Worm (Caenorhabditis elegans) whole organism, mixed stage, embryonic: ENCODE measurements around the gene C56E6.4.

Experiments
- elt-1 ChIP-seq: sonication (generic microtip); optimal IDR thresholded peaks from 2 replicates; lab custom pipeline; 2017; ENCODE audit warnings: missing genetic modification characterization, mild to moderate bottlenecking, missing compliant biosample characterization, antibody characterized with exemption, moderate library complexity, borderline replicate concordance; ENCODE audit not compliant: insufficient read depth
- lsy-2 ChIP-seq: fragments of 150-350 bp; optimal IDR thresholded peaks from 2 replicates; lab custom pipeline; 2014; ENCODE audit warnings: missing biosample characterization, missing genetic modification characterization
- nhr-76 ChIP-seq: sonication (generic microtip); optimal IDR thresholded peaks from 2 replicates; lab custom pipeline; 2017; ENCODE audit warnings: missing biosample characterization, missing genetic modification characterization
- tbx-8 ChIP-seq: fragments of 200-800 bp; sonication (Bioruptor generic); optimal IDR thresholded peaks from 2 replicates; lab custom pipeline; 2018; ENCODE audit warnings: mild to moderate bottlenecking, missing genetic modification characterization, moderate library complexity, missing compliant biosample characterization

DNA sequence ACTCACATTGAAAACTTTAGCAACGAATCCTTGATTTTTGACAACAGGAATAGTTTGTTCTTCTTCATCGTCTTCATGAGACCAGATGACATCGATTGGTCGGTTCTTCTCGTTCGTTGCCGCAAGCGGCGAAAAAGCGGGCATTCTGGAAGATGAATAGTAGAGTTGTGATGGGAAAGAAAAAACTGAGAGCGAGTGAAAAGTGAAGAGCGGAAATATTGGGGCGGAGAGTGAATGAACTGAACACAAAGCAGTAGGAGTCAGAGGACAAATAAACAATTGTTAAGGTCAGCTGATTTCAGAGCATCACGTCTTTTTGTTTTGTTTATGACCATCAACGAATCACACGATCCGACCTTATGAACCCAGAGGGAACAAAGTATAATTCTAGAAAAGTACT is 32.8 kb upstream of the C56E6.4 start, which contains the start of gene F18C5.10:
- no peak for TF ChIP-seq elt-1 (tag; lab: Kevin White, UChicago)
- no peak for TF ChIP-seq lsy-2 (tag; lab: Kevin White, UChicago)
- no peak for TF ChIP-seq nhr-76 (tag; lab: Kevin White, UChicago)
- TF ChIP-seq tbx-8 (GFP tag; lab: Kevin White, UChicago): no peak
